Worm (Caenorhabditis elegans) whole organism, L2 larva: ENCODE results near the gene F10A3.4.
A peak's percentile ranks its signal among the peaks of the same experiment; 100 is the strongest.

Experiments used
- C34F6.9 ChIP-seq: fragments of 150-350 bp; optimal IDR thresholded peaks from 2 replicates; lab custom pipeline; 2014; ENCODE audit warnings: missing biosample characterization, missing genetic modification characterization
- F13H6.1 ChIP-seq: sonication (generic microtip); optimal IDR thresholded peaks from 2 replicates; lab custom pipeline; 2016; ENCODE audit warnings: missing genetic modification characterization, missing compliant biosample characterization
- Y55F3AM.14 ChIP-seq: fragments of 200-800 bp; sonication (Bioruptor generic); optimal IDR thresholded peaks from 2 replicates; lab custom pipeline; 2018; ENCODE audit warnings: mild to moderate bottlenecking, missing genetic modification characterization, missing compliant biosample characterization
- ZK546.5 ChIP-seq: sonication (generic microtip); optimal IDR thresholded peaks from 2 replicates; lab custom pipeline; 2017; ENCODE audit warnings: missing biosample characterization, missing genetic modification characterization
- aly-2 ChIP-seq: fragments of 150-350 bp; optimal IDR thresholded peaks from 2 replicates; lab custom pipeline; 2014; ENCODE audit warnings: missing biosample characterization, missing genetic modification characterization
- ama-1 ChIP-seq: fragments of 150-350 bp; optimal IDR thresholded peaks from 2 replicates; lab custom pipeline; 2018; ENCODE audit warnings: inconsistent platforms
- ceh-82 ChIP-seq: fragments of 150-350 bp; optimal IDR thresholded peaks from 2 replicates; lab custom pipeline; 2014; ENCODE audit warnings: missing biosample characterization, missing genetic modification characterization
- crh-2 ChIP-seq: sonication (generic microtip); optimal IDR thresholded peaks from 2 replicates; lab custom pipeline; 2017; ENCODE audit warnings: missing biosample characterization, missing genetic modification characterization
- dmd-4 ChIP-seq: sonication (generic microtip); optimal IDR thresholded peaks from 2 replicates; lab custom pipeline; 2017; ENCODE audit warnings: missing biosample characterization, missing genetic modification characterization
- egl-27 ChIP-seq: sonication (generic microtip); optimal IDR thresholded peaks from 3 replicates; lab custom pipeline; 2017; ENCODE audit warnings: missing biosample characterization, missing genetic modification reagents, missing genetic modification characterization
- fos-1 ChIP-seq: fragments of 150-350 bp; optimal IDR thresholded peaks from 2 replicates; lab custom pipeline; 2014; ENCODE audit warnings: missing biosample characterization, missing genetic modification characterization
- gmeb-1 ChIP-seq: fragments of 150-350 bp; optimal IDR thresholded peaks from 2 replicates; lab custom pipeline; 2014; ENCODE audit warnings: missing biosample characterization, missing genetic modification characterization
- lin-39 ChIP-seq: fragments of 150-350 bp; optimal IDR thresholded peaks from 2 replicates; lab custom pipeline; 2014; ENCODE audit warnings: missing biosample characterization, missing genetic modification reagents, missing genetic modification characterization
- lsy-2 ChIP-seq, 2 experiments: fragments of 150-350 bp in 1 of 2; sonication (generic microtip) in 1 of 2; optimal IDR thresholded peaks; 2 replicates each; lab custom pipeline; 2014 to 2017; ENCODE audit warnings: missing biosample characterization in 2 of 2, missing genetic modification characterization in 2 of 2
- mbf-1 ChIP-seq: sonication (generic microtip); optimal IDR thresholded peaks from 2 replicates; lab custom pipeline; 2017; ENCODE audit warnings: missing biosample characterization, missing genetic modification characterization
- mdl-1 ChIP-seq, 2 experiments: fragments of 150-350 bp in 1 of 2; sonication (generic microtip) in 1 of 2; optimal IDR thresholded peaks; 2 replicates each; lab custom pipeline; 2017; ENCODE audit warnings: missing biosample characterization in 2 of 2, missing genetic modification characterization in 2 of 2
- nhr-10 ChIP-seq: sonication (generic microtip); optimal IDR thresholded peaks from 2 replicates; lab custom pipeline; 2017; ENCODE audit warnings: missing biosample characterization, missing genetic modification characterization
- nhr-11 ChIP-seq: fragments of 150-350 bp; optimal IDR thresholded peaks from 2 replicates; lab custom pipeline; 2014; ENCODE audit warnings: missing biosample characterization, missing genetic modification characterization
- nhr-12 ChIP-seq: fragments of 150-350 bp; optimal IDR thresholded peaks from 2 replicates; lab custom pipeline; 2014; ENCODE audit warnings: missing biosample characterization, missing genetic modification characterization
- nhr-129 ChIP-seq: fragments of 150-350 bp; optimal IDR thresholded peaks from 2 replicates; lab custom pipeline; 2014; ENCODE audit warnings: missing biosample characterization, missing genetic modification characterization
- nhr-21 ChIP-seq: fragments of 150-350 bp; optimal IDR thresholded peaks from 2 replicates; lab custom pipeline; 2014; ENCODE audit warnings: missing biosample characterization, missing genetic modification characterization
- nhr-23 ChIP-seq: fragments of 150-350 bp; optimal IDR thresholded peaks from 2 replicates; lab custom pipeline; 2014; ENCODE audit warnings: missing biosample characterization, missing genetic modification reagents, missing genetic modification characterization
- nhr-6 ChIP-seq: fragments of 150-350 bp; optimal IDR thresholded peaks from 2 replicates; lab custom pipeline; 2014; ENCODE audit warnings: missing biosample characterization, missing genetic modification characterization
- nhr-77 ChIP-seq: fragments of 150-350 bp; optimal IDR thresholded peaks from 2 replicates; lab custom pipeline; 2014; ENCODE audit warnings: missing biosample characterization, missing genetic modification characterization
- peb-1 ChIP-seq: fragments of 150-350 bp; optimal IDR thresholded peaks from 2 replicates; lab custom pipeline; 2014; ENCODE audit warnings: missing biosample characterization, missing genetic modification characterization
- sem-4 ChIP-seq: fragments of 150-350 bp; optimal IDR thresholded peaks from 2 replicates; lab custom pipeline; 2014; ENCODE audit warnings: missing biosample characterization, missing genetic modification reagents, missing genetic modification characterization
- skn-1 ChIP-seq: sonication (generic microtip); optimal IDR thresholded peaks from 2 replicates; lab custom pipeline; 2017; ENCODE audit warnings: missing biosample characterization, missing genetic modification characterization
- sma-3 ChIP-seq: sonication (generic microtip); optimal IDR thresholded peaks from 2 replicates; lab custom pipeline; 2016; ENCODE audit warnings: missing genetic modification reagents, missing genetic modification characterization, missing compliant biosample characterization
- sma-9 ChIP-seq, 2 experiments: fragments of 150-350 bp in 1 of 2; sonication (generic microtip) in 1 of 2; optimal IDR thresholded peaks; 2 replicates each; lab custom pipeline; 2014 to 2016; ENCODE audit warnings: missing genetic modification characterization in 2 of 2, mild to moderate bottlenecking in 1 of 2, missing biosample characterization in 1 of 2, missing compliant biosample characterization in 1 of 2, missing genetic modification reagents in 1 of 2, moderate library complexity in 1 of 2
- snpc-4 ChIP-seq: fragments of 150-350 bp; optimal IDR thresholded peaks from 2 replicates; lab custom pipeline; 2014; ENCODE audit warnings: missing biosample characterization, missing genetic modification characterization
- unc-55 ChIP-seq: fragments of 150-350 bp; sonication (generic microtip); optimal IDR thresholded peaks from 3 replicates; lab custom pipeline; 2014; ENCODE audit warnings: missing biosample characterization, missing genetic modification reagents, missing genetic modification characterization
- zag-1 ChIP-seq: fragments of 150-350 bp; optimal IDR thresholded peaks from 2 replicates; lab custom pipeline; 2014; ENCODE audit warnings: missing biosample characterization, missing genetic modification characterization
- ztf-1 ChIP-seq: fragments of 200-800 bp; sonication (Bioruptor generic); conservative IDR thresholded peaks from 2 replicates; pipeline ENCODE4 v1.3.6; 2022; ENCODE audit warnings: missing genetic modification characterization, missing compliant biosample characterization

The F10A3.4 gene

ce11 chrV:16148805-16149204, at the start of gene F10A3.4:
Gene F10A3.4 (plus strand): TSS chrV:16149105.
- TF ChIP-seq mdl-1 (tag; optimal IDR thresholded peaks at IDR 0.05; lab: Kevin White, UChicago) = no peak
- TF ChIP-seq sma-9 (GFP tag; optimal IDR thresholded peaks at IDR 0.05; lab: Kevin White, UChicago) = no peak
- no peak for TF ChIP-seq sma-9 (tag; optimal IDR thresholded peaks at IDR 0.05; lab: Kevin White, UChicago)
- no peak for TF ChIP-seq Y55F3AM.14
- TF ChIP-seq nhr-6 = no peak
- no peak for TF ChIP-seq gmeb-1 (tag; lab: Kevin White, UChicago)
- TF ChIP-seq ceh-82 (tag; lab: Kevin White, UChicago) = no peak
- TF ChIP-seq nhr-10 (tag; lab: Kevin White, UChicago) = no peak
- no peak for TF ChIP-seq unc-55 (GFP tag; lab: Kevin White, UChicago)
- TF ChIP-seq egl-27 (tag; lab: Kevin White, UChicago) = no peak
- no peak for TF ChIP-seq peb-1
- TF ChIP-seq, all 48 proteins: peak for 0

ce11 chrV:16099441-16099840, 49.5 kb upstream of the F10A3.4 start, which contains the start of gene str-7:
Gene str-7 (minus strand): TSS chrV:16099541.
- TF ChIP-seq sma-3 (GFP tag; lab: Kevin White, UChicago) (no peak), nhr-21 (tag; lab: Kevin White, UChicago) (no peak), snpc-4 (tag; lab: Kevin White, UChicago) (no peak), crh-2 (tag; lab: Kevin White, UChicago) (no peak), sem-4 (tag; lab: Kevin White, UChicago) (no peak), nhr-23 (tag; lab: Kevin White, UChicago) (no peak), mbf-1 (tag; lab: Kevin White, UChicago) (no peak), aly-2 (tag; lab: Kevin White, UChicago) (no peak), C34F6.9 (tag; lab: Kevin White, UChicago) (no peak), ZK546.5 (tag; lab: Kevin White, UChicago) (no peak), skn-1 (tag; lab: Kevin White, UChicago) (no peak), zag-1 (no peak), dmd-4 (tag; lab: Kevin White, UChicago) (no peak), Y55F3AM.14 (no peak)

DNA sequence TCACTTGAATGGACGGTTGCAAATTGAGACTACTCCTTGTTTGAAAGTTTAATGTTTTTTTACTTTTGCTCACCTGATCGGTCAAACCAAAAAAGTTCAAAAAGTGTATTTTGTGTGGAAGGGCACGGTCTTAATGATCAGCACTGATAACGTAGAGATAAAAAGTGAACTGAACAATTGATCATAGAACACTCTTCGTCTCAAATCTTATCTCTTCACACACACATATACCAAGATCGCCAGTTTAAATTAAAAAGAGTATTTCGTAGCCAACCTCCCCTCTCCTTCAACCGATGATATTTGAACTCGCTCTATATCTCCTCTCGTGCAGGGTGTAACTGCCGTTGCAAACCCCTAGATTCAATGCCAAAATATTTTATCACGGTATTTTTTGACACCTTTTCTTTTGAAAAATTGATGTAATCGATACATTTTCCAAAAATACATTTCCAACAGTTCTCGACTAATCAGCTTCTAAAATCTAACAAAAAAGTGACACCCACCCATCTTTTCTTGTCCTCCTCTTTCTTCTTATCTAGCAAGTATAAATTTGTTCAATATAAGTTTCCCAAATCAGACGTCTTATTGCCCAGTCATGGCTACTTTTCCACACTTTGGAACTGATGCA, 48.7 kb upstream of the F10A3.4 start, which contains the start of gene cth-1:
cth-1 (plus strand) TSS at position 578 of the 628 bp plus-strand sequence.
- TF ChIP-seq zag-1 = no peak
- peak; percentile 84 for TF ChIP-seq sma-9 (GFP tag; optimal IDR thresholded peaks at IDR 0.05; lab: Kevin White, UChicago)
- no peak for TF ChIP-seq sma-9 (tag; optimal IDR thresholded peaks at IDR 0.05; lab: Kevin White, UChicago)
- TF ChIP-seq fos-1 = peak; percentile 37

- TF ChIP-seq nhr-12 = no peak
- TF ChIP-seq ztf-1 = no peak
- TF ChIP-seq egl-27 (tag; lab: Kevin White, UChicago) = no peak
- no peak for TF ChIP-seq sem-4 (tag; lab: Kevin White, UChicago)
- TF ChIP-seq aly-2 (tag; lab: Kevin White, UChicago) = no peak
- TF ChIP-seq nhr-129 (tag; lab: Kevin White, UChicago) = no peak
- no peak for TF ChIP-seq mbf-1 (tag; lab: Kevin White, UChicago)
- no peak for TF ChIP-seq nhr-77 (tag; lab: Kevin White, UChicago)
- TF ChIP-seq lin-39 (tag; lab: Kevin White, UChicago) = no peak
- TF ChIP-seq nhr-6 = no peak
- no peak for TF ChIP-seq crh-2 (tag; lab: Kevin White, UChicago)
- no peak for TF ChIP-seq nhr-11 (tag; lab: Kevin White, UChicago)
These were observed 45.3 kb upstream of the F10A3.4 start, which contains the start of gene argk-1 for ce11 chrV:16103594-16103993. Gene argk-1 (plus strand): TSS chrV:16103894.

DNA sequence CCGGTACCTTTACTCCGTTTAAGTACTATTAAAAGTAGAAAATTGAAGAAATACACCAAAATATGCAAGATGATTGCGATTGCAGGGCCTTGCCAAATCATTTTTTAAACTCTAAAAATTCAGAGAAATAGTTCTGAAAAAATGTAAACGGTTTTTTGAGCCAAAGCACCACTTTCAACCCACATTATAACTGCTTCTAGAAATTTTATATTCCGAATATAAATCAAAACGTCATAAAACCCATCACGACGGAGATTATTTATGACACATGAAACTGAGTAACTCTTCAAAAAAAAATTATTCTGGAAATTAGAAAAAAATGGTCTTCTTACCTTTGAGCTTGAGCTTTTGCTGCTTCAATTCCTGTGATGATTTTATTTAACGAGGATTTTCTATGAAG, 34.7 kb upstream of the F10A3.4 start, which contains the start of gene srxa-16:
srxa-16 (minus strand) TSS at position 101 of the 400 bp plus-strand sequence.
- TF ChIP-seq ama-1 (lab: Kevin White, UChicago) (no peak), lin-39 (tag; lab: Kevin White, UChicago) (no peak), sem-4 (tag; lab: Kevin White, UChicago) (no peak), nhr-77 (tag; lab: Kevin White, UChicago) (no peak), F13H6.1 (tag; lab: Kevin White, UChicago) (no peak), nhr-10 (tag; lab: Kevin White, UChicago) (no peak), nhr-21 (tag; lab: Kevin White, UChicago) (no peak), mdl-1 (tag; optimal IDR thresholded peaks at IDR 0.05; lab: Kevin White, UChicago) (no peak), aly-2 (tag; lab: Kevin White, UChicago) (no peak), lsy-2 (tag; optimal IDR thresholded peaks at IDR 0.05; lab: Kevin White, UChicago) (no peak), crh-2 (tag; lab: Kevin White, UChicago) (no peak), gmeb-1 (tag; lab: Kevin White, UChicago) (no peak), snpc-4 (tag; lab: Kevin White, UChicago) (no peak), sma-9 (GFP tag; optimal IDR thresholded peaks at IDR 0.05; lab: Kevin White, UChicago) (no peak), sma-9 (tag; optimal IDR thresholded peaks at IDR 0.05; lab: Kevin White, UChicago) (no peak), zag-1 (no peak)
